Worm (Caenorhabditis elegans) whole organism, young adult: ENCODE results near the gene tbc-20.
A peak's percentile ranks its signal among the peaks of the same experiment; 100 is the strongest.

Experiments used
- B0261.1 ChIP-seq: sonication (generic microtip); optimal IDR thresholded peaks from 2 replicates; lab custom pipeline; 2016; ENCODE audit warnings: mild to moderate bottlenecking, missing genetic modification characterization, moderate library complexity, missing compliant biosample characterization
- D2030.7 ChIP-seq: fragments of 200-800 bp; sonication (Bioruptor generic); IDR thresholded peaks from 2 replicates; pipeline ENCODE4 v1.3.6; 2022; ENCODE audit warnings: missing genetic modification reagents, missing genetic modification characterization, missing compliant biosample characterization
- F10E7.11 ChIP-seq: sonication (generic microtip); optimal IDR thresholded peaks from 2 replicates; lab custom pipeline; 2017; ENCODE audit warnings: mild to moderate bottlenecking, missing genetic modification characterization, moderate library complexity, missing compliant biosample characterization
- F23B12.7 ChIP-seq: sonication (generic microtip); optimal IDR thresholded peaks from 2 replicates; lab custom pipeline; 2017; ENCODE audit warnings: missing genetic modification characterization, mild to moderate bottlenecking, missing compliant biosample characterization, antibody characterized with exemption, moderate library complexity; ENCODE audit not compliant: insufficient read depth
- F57A8.1 ChIP-seq: fragments of 200-800 bp; sonication (Bioruptor generic); optimal IDR thresholded peaks from 2 replicates; lab custom pipeline; 2018; ENCODE audit warnings: mild to moderate bottlenecking, missing genetic modification characterization, moderate library complexity, missing compliant biosample characterization
- K11D2.4 ChIP-seq: fragments of 200-800 bp; sonication (Bioruptor generic); IDR thresholded peaks from 2 replicates; pipeline ENCODE4 v1.3.6; 2022; ENCODE audit warnings: missing genetic modification reagents, missing genetic modification characterization, missing compliant biosample characterization
- T07F8.4 ChIP-seq: sonication (generic microtip); optimal IDR thresholded peaks from 2 replicates; lab custom pipeline; 2016; ENCODE audit warnings: mild to moderate bottlenecking, missing genetic modification characterization, moderate library complexity, missing compliant biosample characterization
- T26A5.8 ChIP-seq: sonication (generic microtip); optimal IDR thresholded peaks from 2 replicates; lab custom pipeline; 2016; ENCODE audit warnings: missing genetic modification characterization, missing compliant biosample characterization
- Y53F4B.3 ChIP-seq: fragments of 200-800 bp; sonication (Bioruptor generic); IDR thresholded peaks from 2 replicates; pipeline ENCODE4 v1.3.6; 2022; ENCODE audit warnings: missing genetic modification reagents, missing genetic modification characterization, missing compliant biosample characterization
- Y67H2A.10 ChIP-seq: fragments of 200-800 bp; sonication (Bioruptor generic); conservative IDR thresholded peaks from 2 replicates; pipeline ENCODE4 v1.3.6; 2022; ENCODE audit warnings: missing genetic modification reagents, missing genetic modification characterization, missing compliant biosample characterization
- Y79H2A.3 ChIP-seq: fragments of 200-800 bp; sonication (Bioruptor generic); conservative IDR thresholded peaks from 2 replicates; pipeline ENCODE4 v1.3.6; 2022; ENCODE audit warnings: missing genetic modification reagents, missing genetic modification characterization, missing compliant biosample characterization
- Y95B8A.8 ChIP-seq: fragments of 200-800 bp; sonication (Bioruptor generic); IDR thresholded peaks from 2 replicates; pipeline ENCODE4 v1.3.6; 2022; ENCODE audit warnings: missing genetic modification reagents, missing genetic modification characterization, missing compliant biosample characterization
- attf-6 ChIP-seq: fragments of 200-800 bp; sonication (Bioruptor generic); IDR thresholded peaks from 2 replicates; pipeline ENCODE4 v1.3.6; 2022; ENCODE audit warnings: missing genetic modification reagents, missing genetic modification characterization, missing compliant biosample characterization
- bed-1 ChIP-seq: fragments of 200-800 bp; sonication (Bioruptor generic); IDR thresholded peaks from 2 replicates; pipeline ENCODE4 v1.3.6; 2022; ENCODE audit warnings: missing genetic modification reagents, missing genetic modification characterization, missing compliant biosample characterization
- cebp-2 ChIP-seq: fragments of 200-800 bp; sonication (Bioruptor generic); IDR thresholded peaks from 2 replicates; pipeline ENCODE4 v1.3.6; 2022; ENCODE audit warnings: missing genetic modification characterization, missing compliant biosample characterization
- ceh-100 ChIP-seq: fragments of 200-800 bp; sonication (Bioruptor generic); IDR thresholded peaks from 2 replicates; pipeline ENCODE4 v1.3.6; 2022; ENCODE audit warnings: missing genetic modification reagents, missing genetic modification characterization, missing compliant biosample characterization
- ceh-40 ChIP-seq: fragments of 200-800 bp; sonication (Bioruptor generic); IDR thresholded peaks from 2 replicates; pipeline ENCODE4 v1.3.6; 2022; ENCODE audit warnings: missing genetic modification characterization, missing compliant biosample characterization
- chd-7 ChIP-seq: sonication (generic microtip); optimal IDR thresholded peaks from 2 replicates; lab custom pipeline; 2016; ENCODE audit warnings: mild to moderate bottlenecking, missing genetic modification characterization, moderate library complexity, missing compliant biosample characterization
- efl-1 ChIP-seq: fragments of 150-350 bp; optimal IDR thresholded peaks from 2 replicates; lab custom pipeline; 2014; ENCODE audit warnings: missing biosample characterization, missing genetic modification reagents, missing genetic modification characterization
- egl-18 ChIP-seq: fragments of 200-800 bp; sonication (Bioruptor generic); IDR thresholded peaks from 2 replicates; pipeline ENCODE4 v1.3.6; 2022; ENCODE audit warnings: missing genetic modification reagents, missing genetic modification characterization, missing compliant biosample characterization
- him-1 ChIP-seq: sonication (generic microtip); optimal IDR thresholded peaks from 2 replicates; lab custom pipeline; 2016; ENCODE audit warnings: missing genotype, missing genetic modification reagents, missing genetic modification characterization, missing compliant biosample characterization
- hlh-26 ChIP-seq: fragments of 200-800 bp; sonication (Bioruptor generic); conservative IDR thresholded peaks from 2 replicates; pipeline ENCODE4 v1.3.6; 2022; ENCODE audit warnings: missing genetic modification reagents, missing genetic modification characterization, missing compliant biosample characterization
- hmg-20 ChIP-seq: fragments of 200-800 bp; sonication (Bioruptor generic); IDR thresholded peaks from 2 replicates; pipeline ENCODE4 v1.3.6; 2022; ENCODE audit warnings: missing genetic modification reagents, missing genetic modification characterization, missing compliant biosample characterization
- let-607 ChIP-seq, 2 experiments: fragments of 200-800 bp in 1 of 2; sonication (Bioruptor generic) in 1 of 2; sonication (generic microtip) in 1 of 2; optimal IDR thresholded peaks; 2 replicates each; lab custom pipeline; 2016 to 2018; ENCODE audit warnings: mild to moderate bottlenecking in 2 of 2, missing compliant biosample characterization in 2 of 2, missing genetic modification characterization in 2 of 2, moderate library complexity in 2 of 2, missing genotype in 1 of 2
- madf-3 ChIP-seq: fragments of 200-800 bp; sonication (Bioruptor generic); IDR thresholded peaks from 2 replicates; pipeline ENCODE4 v1.3.6; 2022; ENCODE audit warnings: missing genetic modification reagents, missing genetic modification characterization, missing compliant biosample characterization
- nhr-179 ChIP-seq: sonication (generic microtip); optimal IDR thresholded peaks from 2 replicates; lab custom pipeline; 2016; ENCODE audit warnings: mild to moderate bottlenecking, missing genetic modification characterization, missing compliant biosample characterization
- nhr-80 ChIP-seq: sonication (generic microtip); optimal IDR thresholded peaks from 2 replicates; lab custom pipeline; 2016; ENCODE audit warnings: missing genetic modification characterization, missing compliant biosample characterization
- pha-4 ChIP-seq: fragments of 150-350 bp; sonication (generic microtip); optimal IDR thresholded peaks from 2 replicates; lab custom pipeline; 2014; ENCODE audit warnings: missing biosample characterization, missing genetic modification reagents, missing genetic modification characterization
- sdz-38 ChIP-seq: sonication (generic microtip); optimal IDR thresholded peaks from 2 replicates; lab custom pipeline; 2016; ENCODE audit warnings: missing genotype, missing genetic modification characterization, missing compliant biosample characterization
- snpc-1.1 ChIP-seq: sonication (generic microtip); optimal IDR thresholded peaks from 2 replicates; lab custom pipeline; 2017; ENCODE audit warnings: missing genetic modification characterization, mild to moderate bottlenecking, missing compliant biosample characterization, antibody characterized with exemption, moderate library complexity, missing genotype, missing genetic modification reagents; ENCODE audit not compliant: insufficient read depth
- snpc-3.4 ChIP-seq: sonication (generic microtip); optimal IDR thresholded peaks from 2 replicates; lab custom pipeline; 2017; ENCODE audit warnings: missing genetic modification characterization, mild to moderate bottlenecking, missing compliant biosample characterization, antibody characterized with exemption, moderate library complexity, missing genotype, missing genetic modification reagents
- tbp1 ChIP-seq: fragments of 200-800 bp; sonication (Bioruptor generic); optimal IDR thresholded peaks from 2 replicates; lab custom pipeline; 2018; ENCODE audit warnings: mild to moderate bottlenecking, missing genetic modification characterization, missing compliant biosample characterization
- tlf-1 ChIP-seq: fragments of 200-800 bp; sonication (Bioruptor generic); optimal IDR thresholded peaks from 2 replicates; lab custom pipeline; 2018; ENCODE audit warnings: mild to moderate bottlenecking, missing genetic modification characterization, missing compliant biosample characterization
- unc-130 ChIP-seq: sonication (generic microtip); optimal IDR thresholded peaks from 2 replicates; lab custom pipeline; 2016; ENCODE audit warnings: missing genetic modification reagents, missing genetic modification characterization, missing compliant biosample characterization
- zfh-2 ChIP-seq: fragments of 200-800 bp; sonication (Bioruptor generic); conservative IDR thresholded peaks from 2 replicates; pipeline ENCODE4 v1.3.6; 2022; ENCODE audit warnings: missing genetic modification reagents, missing genetic modification characterization, missing compliant biosample characterization
- ztf-22 ChIP-seq: fragments of 200-800 bp; sonication (Bioruptor generic); optimal IDR thresholded peaks from 2 replicates; lab custom pipeline; 2018; ENCODE audit warnings: mild to moderate bottlenecking, missing genetic modification characterization, moderate library complexity, missing compliant biosample characterization
- ztf-26 ChIP-seq: sonication (generic microtip); optimal IDR thresholded peaks from 2 replicates; lab custom pipeline; 2017; ENCODE audit warnings: missing genetic modification characterization, missing compliant biosample characterization

Gene tbc-20

DNA sequence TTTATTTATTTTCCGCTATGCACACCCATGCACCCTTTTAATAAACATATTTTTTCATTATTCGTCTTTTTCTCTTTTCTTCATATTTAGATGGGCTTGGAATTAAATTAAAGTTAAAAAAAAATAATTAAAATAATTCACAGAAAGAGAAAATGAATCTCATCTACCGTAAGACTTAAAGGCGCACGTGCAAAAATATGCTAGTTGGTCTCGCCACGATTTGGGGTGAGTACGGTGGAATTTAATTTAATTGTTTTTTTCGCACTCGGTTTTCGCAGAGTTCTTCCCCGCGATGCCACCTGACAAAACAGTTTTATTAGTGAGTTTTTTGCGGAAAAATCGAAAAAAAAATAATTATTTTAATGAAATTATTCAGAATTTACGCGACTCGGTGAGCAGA, 20.2 kb upstream of the tbc-20 start, which contains the start of gene Y54E2A.8 (continued):
- TF ChIP-seq ztf-26 (tag; lab: Kevin White, UChicago): no peak
- TF ChIP-seq cebp-2: no peak
- peak; percentile 38; the same call in 1 of the 2 replicates for TF ChIP-seq D2030.7 (GFP tag; lab: Robert Waterston, UW)
- no peak for TF ChIP-seq T07F8.4
- no peak for TF ChIP-seq pha-4
- TF ChIP-seq Y95B8A.8 (GFP tag; lab: Robert Waterston, UW): no peak
- no peak for TF ChIP-seq hmg-20 (GFP tag; lab: Robert Waterston, UW)
- TF ChIP-seq K11D2.4: no peak
- TF ChIP-seq F10E7.11 (tag; lab: Kevin White, UChicago): no peak
- no peak for TF ChIP-seq ztf-22 (GFP tag; lab: Kevin White, UChicago)
- no peak for TF ChIP-seq let-607 (tag; optimal IDR thresholded peaks at IDR 0.05; lab: Kevin White, UChicago)
- TF ChIP-seq Y67H2A.10 (GFP tag; lab: Robert Waterston, UW): no peak
- TF ChIP-seq chd-7 (tag; lab: Kevin White, UChicago): no peak
- no peak for TF ChIP-seq tlf-1 (GFP tag; lab: Kevin White, UChicago)
- TF ChIP-seq snpc-1.1 (tag; lab: Kevin White, UChicago): no peak
- TF ChIP-seq F57A8.1 (GFP tag; lab: Kevin White, UChicago): no peak
- TF ChIP-seq T26A5.8: no peak
- TF ChIP-seq nhr-80 (tag; lab: Kevin White, UChicago): no peak
- no peak for TF ChIP-seq Y79H2A.3 (GFP tag; lab: Robert Waterston, UW)
- TF ChIP-seq ceh-100 (GFP tag; lab: Robert Waterston, UW): no peak
- peak; percentile 5 for TF ChIP-seq unc-130 (GFP tag; lab: Kevin White, UChicago)
- no peak for TF ChIP-seq attf-6 (GFP tag; lab: Robert Waterston, UW)
- TF ChIP-seq nhr-179: no peak
- no peak for TF ChIP-seq hlh-26
- no peak for TF ChIP-seq sdz-38 (tag; lab: Kevin White, UChicago)
- peak; percentile 46 for TF ChIP-seq efl-1 (GFP tag; lab: Kevin White, UChicago)

DNA sequence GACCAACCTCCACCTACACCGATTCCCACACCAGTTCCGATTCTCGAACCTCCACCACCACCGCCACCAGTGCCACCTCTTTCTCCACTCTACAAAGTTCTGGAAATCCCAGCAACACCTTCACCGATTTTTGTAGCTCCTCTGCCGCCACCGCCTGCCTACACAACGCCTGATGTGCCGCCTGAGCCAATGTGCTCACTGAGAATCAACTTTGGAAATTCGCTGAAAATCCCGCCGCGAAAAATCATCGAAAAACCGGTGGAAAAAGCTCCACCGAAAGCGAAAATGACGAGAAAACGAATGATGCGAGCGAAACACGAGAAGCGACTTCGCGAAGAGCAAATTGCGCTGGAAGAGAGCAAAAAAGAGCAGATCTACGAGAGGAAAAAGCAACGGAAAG, 18.4 kb upstream of the tbc-20 start:
- TF ChIP-seq zfh-2 (GFP tag; lab: Robert Waterston, UW): peak; percentile 76
- no peak for TF ChIP-seq tbp1 (GFP tag; lab: Kevin White, UChicago)
- no peak for TF ChIP-seq madf-3 (GFP tag; lab: Robert Waterston, UW)
- TF ChIP-seq, all 124 proteins: peak for 1

DNA sequence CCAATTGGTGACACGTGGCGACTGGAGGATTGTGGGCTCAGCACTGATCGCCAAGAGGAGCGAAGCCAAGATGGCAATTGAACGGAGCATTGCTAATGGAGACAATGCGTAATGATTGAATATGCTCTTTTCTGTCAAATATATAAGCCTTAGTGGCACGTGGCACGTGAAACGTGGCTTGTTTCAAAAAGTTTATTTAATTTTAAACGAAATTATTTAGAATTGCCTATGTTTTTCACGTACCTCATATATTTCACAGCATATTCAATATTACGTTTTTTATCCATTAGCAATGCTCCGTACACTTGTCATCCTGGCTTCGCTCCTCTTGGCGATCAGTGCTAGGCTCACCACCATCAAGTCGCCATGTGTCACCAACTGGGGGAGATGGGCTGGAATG, 12.4 kb upstream of the tbc-20 start, which contains the start of gene Y54E2A.9:
TSS of gene Y54E2A.9 (minus strand) at position 101 of the 400 bp plus-strand sequence.
- TF ChIP-seq egl-18: no peak
- TF ChIP-seq chd-7 (tag; lab: Kevin White, UChicago): no peak
- TF ChIP-seq sdz-38 (tag; lab: Kevin White, UChicago): no peak
- no peak for TF ChIP-seq B0261.1
- TF ChIP-seq ceh-40: no peak
- no peak for TF ChIP-seq F23B12.7 (tag; lab: Kevin White, UChicago)
- TF ChIP-seq F10E7.11 (tag; lab: Kevin White, UChicago): no peak
- TF ChIP-seq him-1 (tag; lab: Kevin White, UChicago): no peak
- TF ChIP-seq snpc-3.4 (tag; lab: Kevin White, UChicago): no peak
- no peak for TF ChIP-seq Y53F4B.3 (GFP tag; lab: Robert Waterston, UW)
- TF ChIP-seq hmg-20 (GFP tag; lab: Robert Waterston, UW): no peak
- no peak for TF ChIP-seq Y67H2A.10 (GFP tag; lab: Robert Waterston, UW)
- no peak for TF ChIP-seq T26A5.8
- no peak for TF ChIP-seq bed-1 (GFP tag; lab: Robert Waterston, UW)
